Worm (Caenorhabditis elegans): ENCODE data around the gene C27F2.9.

ce11 chrIII:4924134-4924533 is 38.7 kb downstream of the C27F2.9 start:
- no peak for TF ChIP-seq set-16 (GFP tag; IDR thresholded peaks at IDR 0.05)
- no peak for TF ChIP-seq R02D3.7 (tag; optimal IDR thresholded peaks at IDR 0.05)
- TF ChIP-seq zip-11 (GFP tag; IDR thresholded peaks at IDR 0.05): no peak
- TF ChIP-seq egl-27 (tag; optimal IDR thresholded peaks at IDR 0.05): no peak
- TF ChIP-seq T20F7.1 (GFP tag; optimal IDR thresholded peaks at IDR 0.05): no peak
- no peak for TF ChIP-seq nhr-28 (tag; optimal IDR thresholded peaks at IDR 0.05)
- no peak for TF ChIP-seq unc-62 (GFP tag; optimal IDR thresholded peaks at IDR 0.05 in 1 of 2)
- TF ChIP-seq unc-62 (tag; optimal IDR thresholded peaks at IDR 0.05): no peak
- TF ChIP-seq ceh-20 (GFP tag; IDR thresholded peaks at IDR 0.05): no peak
- no peak for TF ChIP-seq fkh-10 (GFP tag; optimal IDR thresholded peaks at IDR 0.05)
- TF ChIP-seq daf-16 (GFP tag; optimal IDR thresholded peaks at IDR 0.05): no peak
- TF ChIP-seq daf-16 (tag; optimal IDR thresholded peaks at IDR 0.05): no peak
- no peak for TF ChIP-seq nhr-11 (tag; optimal IDR thresholded peaks at IDR 0.05)
- no peak for TF ChIP-seq F44E2.7 (GFP tag; IDR thresholded peaks at IDR 0.05)
- TF ChIP-seq lim-7 (GFP tag; IDR thresholded peaks at IDR 0.05): no peak
- no peak for TF ChIP-seq dve-1 (tag; optimal IDR thresholded peaks at IDR 0.05; ENCODE audit: insufficient read depth)

Measured in whole organism, L4 larva.